Worm (Caenorhabditis elegans) whole organism, L3 larva: ENCODE results near the gene appg-2.

Source experiments
- ZK546.5 ChIP-seq: sonication (generic microtip); optimal IDR thresholded peaks from 2 replicates; lab custom pipeline; 2017; ENCODE audit warnings: missing biosample characterization, missing genetic modification characterization
- ama-1 ChIP-seq: fragments of 150-350 bp; optimal IDR thresholded peaks from 2 replicates; lab custom pipeline; 2018
- ceh-16 ChIP-seq: sonication (generic microtip); optimal IDR thresholded peaks from 2 replicates; lab custom pipeline; 2017; ENCODE audit warnings: missing biosample characterization, missing genetic modification characterization
- ceh-28 ChIP-seq: fragments of 150-350 bp; optimal IDR thresholded peaks from 2 replicates; lab custom pipeline; 2014; ENCODE audit warnings: missing biosample characterization, missing genetic modification reagents, missing genetic modification characterization
- ceh-82 ChIP-seq: fragments of 150-350 bp; optimal IDR thresholded peaks from 2 replicates; lab custom pipeline; 2014; ENCODE audit warnings: missing biosample characterization, missing genetic modification characterization
- ceh-9 ChIP-seq: sonication (generic microtip); optimal IDR thresholded peaks from 2 replicates; lab custom pipeline; 2018; ENCODE audit warnings: missing biosample characterization, missing genetic modification characterization
- daf-12 ChIP-seq: fragments of 150-350 bp; optimal IDR thresholded peaks from 2 replicates; lab custom pipeline; 2014; ENCODE audit warnings: missing biosample characterization, missing genetic modification reagents, missing genetic modification characterization
- elt-1 ChIP-seq: fragments of 150-350 bp; optimal IDR thresholded peaks from 2 replicates; lab custom pipeline; 2014; ENCODE audit warnings: missing biosample characterization, missing genetic modification characterization
- elt-2 ChIP-seq: sonication (generic microtip); optimal IDR thresholded peaks from 2 replicates; lab custom pipeline; 2016; ENCODE audit warnings: missing genetic modification reagents, mild to moderate bottlenecking, missing genetic modification characterization, missing compliant biosample characterization
- elt-3 ChIP-seq, 3 experiments: fragments of 150-350 bp in 1 of 3; sonication (generic microtip) in 2 of 3; optimal IDR thresholded peaks; 2 replicates in 2 of 3; 4 replicates in 1 of 3; lab custom pipeline; 2014 to 2017; ENCODE audit warnings: missing biosample characterization in 3 of 3, missing genetic modification characterization in 3 of 3
- eor-1 ChIP-seq, 2 experiments: fragments of 150-350 bp; optimal IDR thresholded peaks; 2 replicates each; lab custom pipeline; 2014 to 2018; ENCODE audit warnings: missing biosample characterization in 2 of 2, missing genetic modification characterization in 2 of 2
- fos-1 ChIP-seq: fragments of 150-350 bp; optimal IDR thresholded peaks from 2 replicates; lab custom pipeline; 2014; ENCODE audit warnings: missing biosample characterization, missing genetic modification characterization
- hmg-11 ChIP-seq: sonication (generic microtip); optimal IDR thresholded peaks from 2 replicates; lab custom pipeline; 2016; ENCODE audit warnings: missing genetic modification characterization, missing compliant biosample characterization
- jun-1 ChIP-seq: fragments of 150-350 bp; optimal IDR thresholded peaks from 2 replicates; lab custom pipeline; 2014; ENCODE audit warnings: missing biosample characterization, missing genetic modification reagents, missing genetic modification characterization
- mml-1 ChIP-seq: fragments of 150-350 bp; sonication (generic microtip); optimal IDR thresholded peaks from 3 replicates; lab custom pipeline; 2014; ENCODE audit warnings: missing biosample characterization, missing genetic modification characterization
- nfya-1 ChIP-seq: sonication (generic microtip); optimal IDR thresholded peaks from 2 replicates; lab custom pipeline; 2017; ENCODE audit warnings: missing genetic modification characterization, mild to moderate bottlenecking, missing compliant biosample characterization, antibody characterized with exemption, moderate library complexity; ENCODE audit not compliant: insufficient read depth
- nhr-12 ChIP-seq: fragments of 150-350 bp; optimal IDR thresholded peaks from 2 replicates; lab custom pipeline; 2014; ENCODE audit warnings: missing biosample characterization, missing genetic modification characterization
- nhr-23 ChIP-seq: fragments of 150-350 bp; optimal IDR thresholded peaks from 2 replicates; lab custom pipeline; 2014; ENCODE audit warnings: missing biosample characterization, missing genetic modification reagents, missing genetic modification characterization
- nhr-237 ChIP-seq: fragments of 150-350 bp; optimal IDR thresholded peaks from 2 replicates; lab custom pipeline; 2014; ENCODE audit warnings: missing biosample characterization, missing genetic modification characterization
- nhr-28 ChIP-seq: fragments of 150-350 bp; optimal IDR thresholded peaks from 2 replicates; lab custom pipeline; 2014; ENCODE audit warnings: missing biosample characterization, missing genetic modification characterization
- nhr-67 ChIP-seq: fragments of 150-350 bp; optimal IDR thresholded peaks from 2 replicates; lab custom pipeline; 2014; ENCODE audit warnings: missing biosample characterization, missing genetic modification characterization
- nhr-76 ChIP-seq: fragments of 150-350 bp; sonication (generic microtip); optimal IDR thresholded peaks from 5 replicates; lab custom pipeline; 2014; ENCODE audit warnings: missing biosample characterization, missing genetic modification characterization
- pha-4 ChIP-seq: fragments of 150-350 bp; optimal IDR thresholded peaks from 2 replicates; lab custom pipeline; 2014; ENCODE audit warnings: missing biosample characterization, missing genetic modification reagents, missing genetic modification characterization
- pqm-1 ChIP-seq: fragments of 150-350 bp; optimal IDR thresholded peaks from 2 replicates; lab custom pipeline; 2017; ENCODE audit warnings: missing biosample characterization, missing genetic modification characterization, inconsistent platforms
- skn-1 ChIP-seq: fragments of 150-350 bp; optimal IDR thresholded peaks from 2 replicates; lab custom pipeline; 2014; ENCODE audit warnings: missing biosample characterization, missing genetic modification characterization
- tbx-2 ChIP-seq: sonication (generic microtip); optimal IDR thresholded peaks from 2 replicates; lab custom pipeline; 2016; ENCODE audit warnings: mild to moderate bottlenecking, missing genetic modification characterization, missing compliant biosample characterization
- zag-1 ChIP-seq: fragments of 150-350 bp; optimal IDR thresholded peaks from 2 replicates; lab custom pipeline; 2014; ENCODE audit warnings: missing biosample characterization, missing genetic modification characterization
- ztf-11 ChIP-seq: fragments of 150-350 bp; optimal IDR thresholded peaks from 2 replicates; lab custom pipeline; 2014; ENCODE audit warnings: missing biosample characterization, missing genetic modification characterization
- ztf-4 ChIP-seq: fragments of 150-350 bp; optimal IDR thresholded peaks from 2 replicates; lab custom pipeline; 2014; ENCODE audit warnings: missing biosample characterization, missing genetic modification characterization

The appg-2 gene

DNA sequence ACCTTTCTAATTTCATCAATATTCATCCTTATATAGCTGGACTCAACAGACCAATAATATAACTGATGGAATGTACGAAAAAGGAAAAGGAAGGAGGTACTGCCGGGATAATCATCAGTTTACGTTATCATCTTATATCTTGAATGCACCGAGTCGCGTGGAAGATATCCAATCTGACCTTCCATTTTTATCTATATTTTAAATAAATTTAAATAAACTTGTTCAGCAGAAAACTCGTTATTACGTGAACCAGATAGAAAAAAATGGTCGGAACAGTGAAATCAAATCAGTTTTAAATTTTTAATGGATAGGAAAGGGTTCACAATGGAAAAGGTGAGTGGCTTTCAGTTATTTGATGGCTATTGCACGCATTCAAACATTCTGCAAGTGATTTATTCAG lies 34.0 kb upstream of the appg-2 start, which contains the start of gene pah-1:
Gene pah-1, minus strand, starts transcription at position 101 of the 400 bp plus-strand sequence.
- TF ChIP-seq ztf-11 (tag; lab: Kevin White, UChicago), result no peak
- no peak for TF ChIP-seq zag-1 (tag; lab: Kevin White, UChicago)
- no peak for TF ChIP-seq skn-1
- no peak for TF ChIP-seq ZK546.5 (tag; lab: Kevin White, UChicago)
- no peak for TF ChIP-seq elt-3 (tag; optimal IDR thresholded peaks at IDR 0.05; lab: Kevin White, UChicago)

DNA sequence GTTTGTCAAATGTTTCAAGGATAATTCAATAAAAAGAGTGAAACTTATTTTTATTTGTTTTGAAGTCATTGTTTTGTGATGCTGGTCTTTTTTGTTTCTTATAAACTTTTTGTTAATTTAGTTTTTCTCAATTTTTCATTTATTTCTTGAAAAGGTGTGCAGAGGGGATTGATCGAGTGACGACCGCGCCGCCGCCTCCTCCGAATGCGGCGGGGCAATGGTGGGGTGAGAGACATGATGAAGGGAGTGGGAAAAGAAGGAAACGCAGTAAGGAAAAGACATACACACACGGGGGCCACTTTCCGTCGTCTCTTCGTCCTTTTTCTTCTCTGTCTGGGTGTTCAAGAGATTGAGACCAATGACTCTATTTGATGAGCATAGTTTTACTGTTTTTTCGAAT lies 31.6 kb upstream of the appg-2 start:
- TF ChIP-seq hmg-11 (tag; lab: Kevin White, UChicago) (peak; percentile 57), pha-4 (tag; lab: Kevin White, UChicago) (peak; percentile 44), nhr-76 (tag; lab: Kevin White, UChicago) (no peak), elt-2 (peak; percentile 5), ceh-9 (no peak), tbx-2 (tag; lab: Kevin White, UChicago) (no peak), ceh-82 (tag; lab: Kevin White, UChicago) (no peak), pqm-1 (peak; percentile 18), ama-1 (lab: Kevin White, UChicago) (no peak), nfya-1 (tag; lab: Kevin White, UChicago) (peak; percentile 26), nhr-237 (tag; lab: Kevin White, UChicago) (no peak)

DNA sequence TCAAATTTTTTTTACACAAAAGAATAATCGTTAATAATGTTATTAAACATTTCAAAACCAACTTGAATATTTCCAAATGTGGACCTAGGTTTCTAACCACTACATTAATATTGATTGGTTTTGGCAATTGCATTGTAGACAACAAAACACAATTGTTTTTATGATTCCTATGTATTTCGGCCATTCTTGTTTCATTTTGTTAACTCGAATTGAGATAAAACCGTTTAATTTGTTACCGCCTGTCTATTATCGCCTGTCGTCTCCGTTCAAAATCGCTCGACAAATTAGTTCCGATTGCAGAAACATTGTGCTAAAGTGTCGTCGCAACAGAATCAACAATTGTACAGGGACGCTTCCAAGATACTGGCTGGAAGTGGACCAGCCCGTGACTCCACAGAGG lies 30.3 kb upstream of the appg-2 start, which contains the start of gene let-19:
Gene let-19, plus strand, starts transcription at position 301 of the 400 bp plus-strand sequence.
- no peak for TF ChIP-seq tbx-2 (tag; lab: Kevin White, UChicago)
- TF ChIP-seq ztf-4 (tag; lab: Kevin White, UChicago), result no peak
- TF ChIP-seq nhr-237 (tag; lab: Kevin White, UChicago), result no peak
- no peak for TF ChIP-seq nhr-12 (tag; lab: Kevin White, UChicago)
- no peak for TF ChIP-seq ceh-82 (tag; lab: Kevin White, UChicago)
- no peak for TF ChIP-seq nhr-23 (tag; lab: Kevin White, UChicago)
- no peak for TF ChIP-seq ceh-28 (tag; lab: Kevin White, UChicago)
- TF ChIP-seq elt-1 (tag; lab: Kevin White, UChicago), result no peak
- TF ChIP-seq, all 47 proteins: peak for 0

DNA sequence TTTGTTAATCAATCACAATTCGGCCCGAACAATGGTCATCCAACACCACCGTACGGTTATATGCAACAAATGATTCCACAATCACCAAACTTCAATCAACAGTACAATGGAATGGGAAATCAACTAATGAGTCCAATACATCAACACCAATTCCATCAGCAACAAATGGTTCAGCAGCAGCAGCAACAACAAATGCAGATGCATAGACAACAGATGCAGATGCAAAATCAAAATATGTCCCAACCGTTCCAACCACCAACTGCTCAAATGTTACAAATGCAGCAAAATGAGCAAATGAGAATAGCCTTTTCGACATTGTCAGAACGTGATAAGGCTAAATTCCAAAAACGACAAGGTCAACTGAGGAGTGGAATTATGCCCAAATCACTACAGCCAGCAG lies 24.4 kb upstream of the appg-2 start:
- no peak for TF ChIP-seq ZK546.5 (tag; lab: Kevin White, UChicago)
- no peak for TF ChIP-seq ceh-16 (tag; lab: Kevin White, UChicago)
- no peak for TF ChIP-seq skn-1
- TF ChIP-seq nhr-23 (tag; lab: Kevin White, UChicago), result no peak
- TF ChIP-seq daf-12, result no peak
- no peak for TF ChIP-seq ceh-82 (tag; lab: Kevin White, UChicago)
- no peak for TF ChIP-seq elt-3 (tag; optimal IDR thresholded peaks at IDR 0.05; lab: Kevin White, UChicago)
- TF ChIP-seq nhr-67 (tag; lab: Kevin White, UChicago), result no peak
- no peak for TF ChIP-seq eor-1 (tag; optimal IDR thresholded peaks at IDR 0.05; lab: Kevin White, UChicago)
- no peak for TF ChIP-seq nfya-1 (tag; lab: Kevin White, UChicago)
- no peak for TF ChIP-seq nhr-12 (tag; lab: Kevin White, UChicago)
- no peak for TF ChIP-seq mml-1 (tag; lab: Kevin White, UChicago)
- no peak for TF ChIP-seq elt-1 (tag; lab: Kevin White, UChicago)
- TF ChIP-seq hmg-11 (tag; lab: Kevin White, UChicago), result no peak
- no peak for TF ChIP-seq fos-1 (tag; lab: Kevin White, UChicago)
- TF ChIP-seq nhr-28 (tag; lab: Kevin White, UChicago), result no peak

DNA sequence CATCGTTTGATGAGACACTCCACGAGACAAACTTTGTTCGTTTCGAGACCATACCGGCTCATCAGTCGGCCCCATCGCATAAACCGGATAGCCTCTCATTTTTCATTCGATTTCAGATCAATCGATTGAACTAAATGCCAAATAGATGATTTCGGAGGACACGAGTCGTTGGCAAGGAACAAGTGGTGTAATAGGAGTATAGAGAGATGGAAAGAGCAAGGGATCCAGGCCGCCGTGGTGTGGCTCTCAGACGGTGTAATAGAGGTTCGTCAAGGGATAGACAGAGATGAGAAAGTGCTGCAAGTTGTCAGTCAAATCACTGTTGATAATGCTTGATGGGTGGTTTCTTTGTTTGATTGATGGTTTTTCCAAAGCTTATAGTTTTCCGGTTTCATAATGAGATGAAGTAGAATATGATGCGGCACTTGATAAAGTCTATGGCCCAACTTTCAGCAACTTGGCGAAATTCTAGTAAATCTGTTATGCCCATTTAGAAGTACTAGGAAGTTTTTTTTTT lies 17.4 kb upstream of the appg-2 start, which contains the start of gene sgn-1:
Gene sgn-1, minus strand, starts transcription at position 220 of the 517 bp plus-strand sequence.
- TF ChIP-seq nfya-1 (tag; lab: Kevin White, UChicago) (no peak), pqm-1 (no peak), hmg-11 (tag; lab: Kevin White, UChicago) (no peak), fos-1 (tag; lab: Kevin White, UChicago) (no peak), zag-1 (tag; lab: Kevin White, UChicago) (no peak), jun-1 (tag; lab: Kevin White, UChicago) (no peak), ceh-9 (no peak)
